Worm (Caenorhabditis elegans): ENCODE data around the gene F14B8.4.
"Not testable (repeated sequence)": the region's sequence is repeated elsewhere in the genome, so short reads cannot be mapped to it uniquely, and the experiment has no call there.

Gene F14B8.4

ce11 chrX:6868669-6869068 is 31.1 kb downstream of the F14B8.4 start, which contains the start of gene C53B7.6:
Gene C53B7.6, minus strand, starts transcription at chrX:6868769.
- TF ChIP-seq F13C5.2 (tag; optimal IDR thresholded peaks at IDR 0.05); tbx-37 (GFP tag; conservative IDR thresholded peaks at IDR 0.05); tbx-11 (GFP tag; IDR thresholded peaks at IDR 0.05): not testable (repeated sequence)

- TF ChIP-seq tra-4 (tag; optimal IDR thresholded peaks at IDR 0.05) (no peak), ama-1 (optimal IDR thresholded peaks at IDR 0.05) (no peak), tbx-37 (GFP tag; conservative IDR thresholded peaks at IDR 0.05) (peak; percentile 41; the same call in 1 of the 2 replicates), tbx-11 (GFP tag; IDR thresholded peaks at IDR 0.05) (0 out of 2 replicates have a peak, but pooled peaks have one; percentile 52), aly-1 (tag; optimal IDR thresholded peaks at IDR 0.05) (no peak), hmbx-1 (tag; optimal IDR thresholded peaks at IDR 0.05) (no peak), B0310.2 (tag; optimal IDR thresholded peaks at IDR 0.05) (no peak), ceh-13 (GFP tag; optimal IDR thresholded peaks at IDR 0.05) (peak; percentile 27), pes-1 (GFP tag; IDR thresholded peaks at IDR 0.05) (no peak), flt-1 (GFP tag; IDR thresholded peaks at IDR 0.05) (peak; percentile 47; the same call in 1 of the 2 replicates), hnd-1 (tag; optimal IDR thresholded peaks at IDR 0.05) (no peak), sea-1 (GFP tag; conservative IDR thresholded peaks at IDR 0.05) (peak; percentile 76), ceh-36 (tag; optimal IDR thresholded peaks at IDR 0.05) (no peak), hmg-4 (GFP tag; optimal IDR thresholded peaks at IDR 0.05) (peak; percentile 57), ets-7 (tag; optimal IDR thresholded peaks at IDR 0.05) (no peak), F13C5.2 (tag; optimal IDR thresholded peaks at IDR 0.05) (no peak), scrt-1 (GFP tag; IDR thresholded peaks at IDR 0.05) (peak; percentile 60; the same call in 1 of the 2 replicates)
Measured at ce11 chrX:6867707-6868106, 32.0 kb downstream of the F14B8.4 start.

- TF ChIP-seq flt-1 (GFP tag; IDR thresholded peaks at IDR 0.05) = no peak
- TF ChIP-seq tra-4 (tag; optimal IDR thresholded peaks at IDR 0.05) = no peak
- no peak for TF ChIP-seq scrt-1 (GFP tag; IDR thresholded peaks at IDR 0.05)
- no peak for TF ChIP-seq B0310.2 (tag; optimal IDR thresholded peaks at IDR 0.05)
- TF ChIP-seq sea-1 (GFP tag; conservative IDR thresholded peaks at IDR 0.05) = no peak
- TF ChIP-seq aly-1 (tag; optimal IDR thresholded peaks at IDR 0.05) = no peak
- no peak for TF ChIP-seq ceh-36 (tag; optimal IDR thresholded peaks at IDR 0.05)
- TF ChIP-seq hmbx-1 (tag; optimal IDR thresholded peaks at IDR 0.05) = no peak
- no peak for TF ChIP-seq hmg-4 (GFP tag; optimal IDR thresholded peaks at IDR 0.05)
- no peak for TF ChIP-seq hnd-1 (tag; optimal IDR thresholded peaks at IDR 0.05)
- no peak for TF ChIP-seq ceh-13 (GFP tag; optimal IDR thresholded peaks at IDR 0.05)
- no peak for TF ChIP-seq pes-1 (GFP tag; IDR thresholded peaks at IDR 0.05)
- TF ChIP-seq tbx-11 (GFP tag; IDR thresholded peaks at IDR 0.05) = no peak
- TF ChIP-seq tbx-37 (GFP tag; conservative IDR thresholded peaks at IDR 0.05) = no peak
- no peak for TF ChIP-seq ets-7 (tag; optimal IDR thresholded peaks at IDR 0.05)
Measured at ce11 chrX:6866900-6867299, 32.8 kb downstream of the F14B8.4 start.

- TF ChIP-seq aly-1 (tag; optimal IDR thresholded peaks at IDR 0.05) (no peak), tbx-11 (GFP tag; IDR thresholded peaks at IDR 0.05) (no peak), scrt-1 (GFP tag; IDR thresholded peaks at IDR 0.05) (no peak), hnd-1 (tag; optimal IDR thresholded peaks at IDR 0.05) (no peak), tbx-37 (GFP tag; conservative IDR thresholded peaks at IDR 0.05) (no peak), B0310.2 (tag; optimal IDR thresholded peaks at IDR 0.05) (no peak), ceh-36 (tag; optimal IDR thresholded peaks at IDR 0.05) (no peak), sea-1 (GFP tag; conservative IDR thresholded peaks at IDR 0.05) (no peak), ceh-13 (GFP tag; optimal IDR thresholded peaks at IDR 0.05) (no peak), ets-7 (tag; optimal IDR thresholded peaks at IDR 0.05) (no peak), flt-1 (GFP tag; IDR thresholded peaks at IDR 0.05) (no peak), hmg-4 (GFP tag; optimal IDR thresholded peaks at IDR 0.05) (no peak)
Measured at ce11 chrX:6865839-6866238, 33.9 kb downstream of the F14B8.4 start, which contains the start of gene odr-10. Gene odr-10, minus strand, starts transcription at chrX:6865939.

ce11 chrX:6863032-6863431 is 36.7 kb downstream of the F14B8.4 start, which contains the start of gene nep-4:
Gene nep-4, minus strand, starts transcription at chrX:6863424.
- no peak for TF ChIP-seq ceh-36 (tag; optimal IDR thresholded peaks at IDR 0.05)
- TF ChIP-seq hmg-4 (GFP tag; optimal IDR thresholded peaks at IDR 0.05) = no peak
- no peak for TF ChIP-seq B0310.2 (tag; optimal IDR thresholded peaks at IDR 0.05)
- no peak for TF ChIP-seq tbx-11 (GFP tag; IDR thresholded peaks at IDR 0.05)
- no peak for TF ChIP-seq scrt-1 (GFP tag; IDR thresholded peaks at IDR 0.05)
- TF ChIP-seq sea-1 (GFP tag; conservative IDR thresholded peaks at IDR 0.05) = no peak
- TF ChIP-seq F13C5.2 (tag; optimal IDR thresholded peaks at IDR 0.05) = no peak
- TF ChIP-seq tbx-37 (GFP tag; conservative IDR thresholded peaks at IDR 0.05) = no peak
- TF ChIP-seq pes-1 (GFP tag; IDR thresholded peaks at IDR 0.05) = no peak
- no peak for TF ChIP-seq hmbx-1 (tag; optimal IDR thresholded peaks at IDR 0.05)
- TF ChIP-seq aly-1 (tag; optimal IDR thresholded peaks at IDR 0.05) = no peak

- TF ChIP-seq ets-7 (tag; optimal IDR thresholded peaks at IDR 0.05) (no peak), flt-1 (GFP tag; IDR thresholded peaks at IDR 0.05) (no peak), sea-1 (GFP tag; conservative IDR thresholded peaks at IDR 0.05) (no peak), pes-1 (GFP tag; IDR thresholded peaks at IDR 0.05) (no peak), hnd-1 (tag; optimal IDR thresholded peaks at IDR 0.05) (no peak), ceh-13 (GFP tag; optimal IDR thresholded peaks at IDR 0.05) (no peak), ama-1 (optimal IDR thresholded peaks at IDR 0.05) (no peak), hmbx-1 (tag; optimal IDR thresholded peaks at IDR 0.05) (no peak), aly-1 (tag; optimal IDR thresholded peaks at IDR 0.05) (no peak), tra-4 (tag; optimal IDR thresholded peaks at IDR 0.05) (no peak), F13C5.2 (tag; optimal IDR thresholded peaks at IDR 0.05) (no peak), hmg-4 (GFP tag; optimal IDR thresholded peaks at IDR 0.05) (no peak)
Measured at ce11 chrX:6861564-6861963, 38.2 kb downstream of the F14B8.4 start.

- no peak for TF ChIP-seq scrt-1 (GFP tag; IDR thresholded peaks at IDR 0.05)
- no peak for TF ChIP-seq hmg-4 (GFP tag; optimal IDR thresholded peaks at IDR 0.05)
- no peak for TF ChIP-seq hmbx-1 (tag; optimal IDR thresholded peaks at IDR 0.05)
- TF ChIP-seq ama-1 (optimal IDR thresholded peaks at IDR 0.05) = no peak
- no peak for TF ChIP-seq flt-1 (GFP tag; IDR thresholded peaks at IDR 0.05)
- TF ChIP-seq ceh-13 (GFP tag; optimal IDR thresholded peaks at IDR 0.05) = no peak
Measured at ce11 chrX:6856793-6857192, 43.0 kb downstream of the F14B8.4 start.

ce11 chrX:6853318-6853717 is 46.4 kb downstream of the F14B8.4 start, which contains the start of gene rig-3:
Gene rig-3, plus strand, starts transcription at chrX:6853618.
- TF ChIP-seq aly-1 (tag; optimal IDR thresholded peaks at IDR 0.05) = no peak

Measured in whole organism, early embryonic.